Fruit fly (Drosophila melanogaster) whole organism: ENCODE measurements around the gene CG2004.

Experiments
- CG8478 ChIP-seq: fragments of >200 bp; optimal IDR thresholded peaks from 2 replicates; lab custom pipeline; 2018; ENCODE audit warnings: inconsistent platforms
- Dll ChIP-seq: fragments of >200 bp; optimal IDR thresholded peaks from 2 replicates; lab custom pipeline; 2017
- EcR ChIP-seq, 2 experiments: fragments of >200 bp; optimal IDR thresholded peaks; 2 replicates each; lab custom pipeline; 2017; ENCODE audit warnings: missing biosample characterization in 2 of 2, missing genetic modification characterization in 2 of 2, missing genetic modification reagents in 2 of 2
- pan ChIP-seq: fragments of >200 bp; optimal IDR thresholded peaks from 2 replicates; lab custom pipeline; 2017
- psq ChIP-seq: fragments of >200 bp; optimal IDR thresholded peaks from 2 replicates; lab custom pipeline; 2017
- usp ChIP-seq: fragments of >200 bp; optimal IDR thresholded peaks from 2 replicates; lab custom pipeline; 2017; ENCODE audit warnings: missing biosample characterization, missing genetic modification characterization, mixed read lengths

Gene CG2004

dm6 chrX:8724815-8725214 is 10.1 kb upstream of the CG2004 start:
- TF ChIP-seq Dll (lab: Kevin White, UChicago) (no peak), pan (lab: Kevin White, UChicago) (no peak), psq (no peak), CG8478 (lab: Kevin White, UChicago) (no peak)

dm6 chrX:8723393-8723987 is 8.8 kb upstream of the CG2004 start:
- TF ChIP-seq Dll (lab: Kevin White, UChicago) (no peak), psq (no peak), usp (GFP tag; lab: Kevin White, UChicago) (no peak), EcR (GFP tag; optimal IDR thresholded peaks at IDR 0.05; lab: Kevin White, UChicago) (no peak), CG8478 (lab: Kevin White, UChicago) (no peak)

DNA sequence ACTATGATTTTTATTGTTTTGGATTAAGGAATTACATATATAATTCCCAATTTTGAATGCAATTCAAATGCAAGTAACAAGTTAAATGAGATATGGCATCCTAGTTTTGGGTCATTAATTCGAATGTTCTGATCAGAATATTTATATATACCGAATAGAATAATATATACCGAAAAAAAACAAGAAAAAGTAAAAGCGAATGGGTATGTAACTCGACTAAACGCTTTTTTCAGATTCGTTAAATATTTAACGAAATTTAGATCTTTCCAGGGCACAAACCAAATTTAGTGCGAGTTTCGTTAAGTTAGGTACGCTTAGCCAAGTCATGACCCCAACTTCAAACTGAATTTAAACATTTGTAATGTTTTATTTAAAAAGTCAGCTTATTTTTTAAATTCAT is 6.8 kb upstream of the CG2004 start:
- TF ChIP-seq usp (GFP tag; lab: Kevin White, UChicago) (no peak), CG8478 (lab: Kevin White, UChicago) (no peak)

DNA sequence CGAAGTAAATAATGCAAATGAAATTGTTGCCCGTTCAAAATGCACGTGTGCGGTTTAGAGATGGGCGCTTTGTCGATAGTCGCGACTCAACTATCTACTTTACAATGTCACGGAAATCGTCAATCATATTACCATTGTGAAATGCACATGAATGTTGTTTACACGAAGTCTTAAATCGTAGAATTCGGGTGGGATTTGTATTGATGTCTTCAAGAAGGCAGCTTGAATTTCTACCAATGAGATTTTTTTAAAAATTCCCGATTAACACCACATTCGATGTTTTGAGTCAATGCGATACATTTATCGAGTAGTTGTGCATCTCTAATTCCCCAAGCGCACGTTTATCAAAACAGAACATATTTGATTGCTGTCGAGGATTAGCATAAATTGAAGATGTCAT is 5.5 kb upstream of the CG2004 start, which contains the start of gene CG1789:
TSS of gene CG1789 (plus strand) at position 308 of the 400 bp plus-strand sequence.
- TF ChIP-seq CG8478 (lab: Kevin White, UChicago) (no peak), Dll (lab: Kevin White, UChicago) (no peak), usp (GFP tag; lab: Kevin White, UChicago) (no peak), psq (no peak), pan (lab: Kevin White, UChicago) (no peak), EcR (GFP tag; optimal IDR thresholded peaks at IDR 0.05; lab: Kevin White, UChicago) (no peak)

DNA sequence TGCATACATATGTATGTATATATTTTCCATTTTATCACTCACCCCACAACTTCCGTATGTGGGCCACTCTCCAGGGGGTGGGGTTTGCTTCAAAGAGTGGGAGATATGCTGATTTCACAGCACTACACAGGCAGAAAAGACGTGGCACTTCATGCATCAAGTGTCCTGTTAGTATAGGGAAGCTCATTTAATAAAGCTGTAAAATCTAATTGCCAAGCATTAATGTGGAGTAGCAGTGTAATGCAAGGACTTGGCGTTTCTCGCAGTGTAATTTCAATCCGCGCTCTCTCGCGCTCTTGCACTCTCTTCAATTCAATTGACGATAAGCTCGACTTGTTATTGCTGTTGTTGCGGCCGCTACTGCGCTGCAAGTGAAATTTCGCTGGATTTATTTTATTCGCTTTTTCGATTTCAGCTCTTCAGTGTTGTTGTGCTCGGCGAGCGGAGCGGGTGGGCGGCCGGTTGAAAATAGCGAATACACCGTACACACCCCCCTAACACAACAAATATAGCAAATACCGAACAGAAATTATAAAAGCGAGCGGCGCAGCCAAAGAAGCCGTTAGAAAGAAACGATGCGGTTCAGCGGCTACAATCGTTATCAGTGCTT is 5.4 kb downstream of the CG2004 start, which contains the start of gene Hexo2:
TSS of gene Hexo2 (plus strand) at position 419 of the 610 bp plus-strand sequence.
- TF ChIP-seq usp (GFP tag; lab: Kevin White, UChicago) = no peak
- TF ChIP-seq CG8478 (lab: Kevin White, UChicago) = no peak
- TF ChIP-seq pan (lab: Kevin White, UChicago) = no peak
- no peak for TF ChIP-seq EcR (GFP tag; optimal IDR thresholded peaks at IDR 0.05; lab: Kevin White, UChicago)
- no peak for TF ChIP-seq psq
- TF ChIP-seq Dll (lab: Kevin White, UChicago) = peak; percentile 1

DNA sequence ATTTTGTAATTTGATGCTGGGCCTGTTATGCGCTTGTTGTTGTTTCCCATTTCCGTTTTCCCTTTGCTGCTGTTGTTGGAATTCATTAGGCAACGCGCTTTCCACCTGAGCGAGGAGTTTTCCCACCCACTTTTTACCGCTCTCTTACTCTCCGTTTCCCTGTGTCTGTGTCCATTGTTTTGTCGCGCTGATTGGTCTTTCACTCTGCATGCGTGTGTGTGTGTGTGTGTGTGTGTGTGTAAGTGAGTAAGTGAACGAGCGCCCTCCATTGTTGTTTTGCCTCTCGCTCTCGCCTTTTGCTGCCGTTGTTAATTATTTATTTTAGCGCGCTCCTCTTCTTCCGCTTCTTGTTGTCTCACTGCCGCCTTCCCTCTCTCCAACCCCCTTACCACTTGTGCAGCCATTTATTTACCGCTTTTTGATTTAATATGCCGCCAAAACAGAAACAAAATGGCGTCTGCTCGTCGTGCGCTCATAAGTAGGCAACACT is 18.6 kb downstream of the CG2004 start:
- TF ChIP-seq usp (GFP tag; lab: Kevin White, UChicago) = no peak
- no peak for TF ChIP-seq pan (lab: Kevin White, UChicago)
- no peak for TF ChIP-seq Dll (lab: Kevin White, UChicago)
- no peak for TF ChIP-seq CG8478 (lab: Kevin White, UChicago)
- no peak for TF ChIP-seq EcR (GFP tag; optimal IDR thresholded peaks at IDR 0.05; lab: Kevin White, UChicago)
- TF ChIP-seq psq = no peak

DNA sequence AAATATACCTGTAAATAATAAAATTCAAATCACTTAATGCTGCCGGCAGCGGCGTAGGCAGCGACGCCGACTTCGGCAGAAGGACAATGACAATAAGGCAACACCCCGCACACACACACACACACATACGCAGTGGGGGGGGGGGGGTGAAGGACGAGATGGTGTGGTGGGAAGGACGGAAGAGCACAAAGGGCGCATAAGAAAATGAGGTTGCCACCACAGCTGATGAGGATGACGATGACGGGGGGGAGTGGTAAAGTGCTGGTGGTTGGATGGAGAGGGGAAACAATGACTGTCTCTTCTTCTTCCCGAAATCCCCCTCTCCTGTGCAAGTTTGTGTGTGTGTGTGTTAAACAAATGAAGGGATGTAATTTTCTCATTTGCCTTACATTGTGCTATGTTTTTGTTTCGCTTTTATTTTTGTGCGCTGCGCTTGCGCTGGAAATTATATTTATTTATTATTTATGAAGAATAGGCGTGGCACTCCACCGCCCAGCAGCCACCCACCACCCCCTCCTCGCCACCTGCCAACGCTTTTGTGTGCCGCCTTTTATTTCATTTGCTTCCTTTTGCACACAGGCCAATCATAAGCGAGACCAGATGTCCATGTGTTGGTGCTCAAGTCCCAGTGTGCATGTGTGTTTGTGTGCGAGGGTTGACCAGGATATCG is 19.8 kb downstream of the CG2004 start:
- no peak for TF ChIP-seq pan (lab: Kevin White, UChicago)
- no peak for TF ChIP-seq CG8478 (lab: Kevin White, UChicago)
- TF ChIP-seq usp (GFP tag; lab: Kevin White, UChicago) = no peak
- no peak for TF ChIP-seq Dll (lab: Kevin White, UChicago)
- no peak for TF ChIP-seq psq
- no peak for TF ChIP-seq EcR (GFP tag; optimal IDR thresholded peaks at IDR 0.05; lab: Kevin White, UChicago)

dm6 chrX:8694066-8694822 is 20.5 kb downstream of the CG2004 start:
- no peak for TF ChIP-seq CG8478 (lab: Kevin White, UChicago)
- TF ChIP-seq Dll (lab: Kevin White, UChicago) = no peak
- TF ChIP-seq EcR (GFP tag; optimal IDR thresholded peaks at IDR 0.05; lab: Kevin White, UChicago) = no peak
- TF ChIP-seq usp (GFP tag; lab: Kevin White, UChicago) = no peak
- no peak for TF ChIP-seq psq

DNA sequence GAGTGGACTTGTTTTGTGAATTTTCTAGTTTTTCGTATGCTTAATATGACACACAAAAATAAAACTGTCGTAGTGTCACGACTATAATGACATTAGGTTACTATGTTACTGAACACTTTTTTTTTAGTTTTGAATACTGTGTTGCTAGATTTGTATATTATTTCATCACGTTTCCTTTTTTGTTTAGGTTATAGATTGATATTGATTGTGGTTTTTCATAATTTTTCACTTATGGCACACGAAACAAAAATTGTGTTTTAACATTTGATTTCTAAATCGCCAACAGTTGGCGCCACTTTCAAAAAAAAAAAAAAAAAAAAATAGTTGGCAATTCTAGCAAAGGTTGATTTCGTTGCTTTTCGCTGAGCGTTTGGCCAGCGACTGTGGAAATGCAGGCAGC is 21.2 kb downstream of the CG2004 start, which contains the start of gene CG11294:
TSS of gene CG11294 (minus strand) at position 101 of the 400 bp plus-strand sequence.
- TF ChIP-seq Dll (lab: Kevin White, UChicago) = no peak
- TF ChIP-seq usp (GFP tag; lab: Kevin White, UChicago) = no peak
- no peak for TF ChIP-seq pan (lab: Kevin White, UChicago)
- no peak for TF ChIP-seq EcR (GFP tag; optimal IDR thresholded peaks at IDR 0.05; lab: Kevin White, UChicago)
- no peak for TF ChIP-seq psq

DNA sequence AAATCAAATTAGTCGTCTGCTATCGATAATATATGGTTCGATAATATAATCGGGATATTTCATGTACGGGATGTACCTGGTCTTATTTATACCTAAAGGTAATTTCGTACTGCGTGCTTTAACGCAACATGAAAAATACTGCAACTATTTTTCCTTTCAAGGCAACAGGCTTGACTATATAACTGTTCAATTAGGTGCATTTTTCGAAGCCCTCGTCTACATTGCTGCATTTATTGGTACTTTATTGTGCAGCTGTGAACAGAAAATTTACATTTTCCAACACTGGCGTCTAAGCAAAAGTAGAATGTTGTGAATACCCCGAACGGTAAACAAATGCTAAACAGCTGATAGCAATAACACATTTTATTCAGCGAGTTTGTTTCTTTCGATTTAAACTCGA is 24.7 kb downstream of the CG2004 start, which contains the start of the genes Ppt1 and Ogg1:
TSS of gene Ppt1 (minus strand) at position 225 of the 400 bp plus-strand sequence.
TSS of gene Ogg1 (plus strand) at position 325 of the 400 bp plus-strand sequence.
- no peak for TF ChIP-seq CG8478 (lab: Kevin White, UChicago)
- no peak for TF ChIP-seq EcR (GFP tag; optimal IDR thresholded peaks at IDR 0.05; lab: Kevin White, UChicago)
- no peak for TF ChIP-seq psq
- TF ChIP-seq Dll (lab: Kevin White, UChicago) = no peak
- TF ChIP-seq pan (lab: Kevin White, UChicago) = no peak
- no peak for TF ChIP-seq usp (GFP tag; lab: Kevin White, UChicago)

DNA sequence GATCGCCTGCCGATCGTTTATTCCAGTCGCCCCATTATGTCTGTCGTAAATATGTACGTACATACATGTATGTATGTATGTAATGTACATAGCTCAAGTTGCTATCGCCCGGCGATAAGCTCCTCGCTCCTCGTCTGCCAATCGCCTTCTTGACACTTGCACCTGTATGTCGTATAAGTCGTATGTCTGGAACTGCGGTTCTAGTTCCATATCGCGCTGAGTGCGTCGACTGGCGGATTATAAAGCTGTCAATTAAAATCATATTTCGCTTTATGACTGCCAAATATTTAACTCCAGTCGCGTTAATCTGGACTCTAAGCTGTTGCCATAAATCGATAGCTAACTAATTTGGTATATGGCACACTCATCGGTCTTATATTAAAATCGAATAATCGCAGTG is 29.3 kb downstream of the CG2004 start:
- TF ChIP-seq CG8478 (lab: Kevin White, UChicago) (no peak), pan (lab: Kevin White, UChicago) (no peak)
